Worm (Caenorhabditis elegans) whole organism, early embryonic: ENCODE results near the gene F25E5.5.
"Not testable (repeated sequence)": the region's sequence is repeated elsewhere in the genome, so short reads cannot be mapped to it uniquely, and the experiment has no call there.

ENCODE experiments used
- B0310.2 ChIP-seq: sonication (generic microtip); optimal IDR thresholded peaks from 2 replicates; lab custom pipeline; 2016; ENCODE audit warnings: mild to moderate bottlenecking, missing genetic modification characterization, missing compliant biosample characterization
- F13C5.2 ChIP-seq: sonication (generic microtip); optimal IDR thresholded peaks from 2 replicates; lab custom pipeline; 2017; ENCODE audit warnings: mild to moderate bottlenecking, missing genetic modification characterization, inconsistent platforms, missing compliant biosample characterization
- aly-1 ChIP-seq: sonication (generic microtip); optimal IDR thresholded peaks from 2 replicates; lab custom pipeline; 2016; ENCODE audit warnings: missing genetic modification characterization, missing compliant biosample characterization
- ama-1 ChIP-seq: fragments of 150-350 bp; optimal IDR thresholded peaks from 2 replicates; lab custom pipeline; 2014
- ceh-13 ChIP-seq: fragments of 200-800 bp; sonication (Bioruptor generic); optimal IDR thresholded peaks from 2 replicates; lab custom pipeline; 2018; ENCODE audit warnings: mild to moderate bottlenecking, missing genetic modification characterization, missing compliant biosample characterization
- ceh-36 ChIP-seq: sonication (generic microtip); optimal IDR thresholded peaks from 2 replicates; lab custom pipeline; 2016; ENCODE audit warnings: missing genetic modification characterization, inconsistent platforms, missing compliant biosample characterization
- ets-7 ChIP-seq: sonication (generic microtip); optimal IDR thresholded peaks from 2 replicates; lab custom pipeline; 2016; ENCODE audit warnings: missing genotype, missing genetic modification characterization, missing compliant biosample characterization
- flt-1 ChIP-seq: fragments of 200-800 bp; sonication (Bioruptor generic); IDR thresholded peaks from 2 replicates; pipeline ENCODE4 v1.3.6; 2022; ENCODE audit warnings: missing genetic modification characterization, missing compliant biosample characterization
- hmbx-1 ChIP-seq: sonication (generic microtip); optimal IDR thresholded peaks from 2 replicates; lab custom pipeline; 2016; ENCODE audit warnings: mild to moderate bottlenecking, missing genetic modification characterization, missing compliant biosample characterization
- hmg-4 ChIP-seq: fragments of 200-800 bp; sonication (Bioruptor generic); optimal IDR thresholded peaks from 2 replicates; lab custom pipeline; 2018; ENCODE audit warnings: mild to moderate bottlenecking, missing genetic modification characterization, missing compliant biosample characterization
- hnd-1 ChIP-seq: sonication (generic microtip); optimal IDR thresholded peaks from 2 replicates; lab custom pipeline; 2016; ENCODE audit warnings: missing genetic modification characterization, missing compliant biosample characterization
- pes-1 ChIP-seq: fragments of 200-800 bp; sonication (Bioruptor generic); IDR thresholded peaks from 2 replicates; pipeline ENCODE4 v1.3.6; 2022; ENCODE audit warnings: missing genetic modification reagents, missing genetic modification characterization, missing compliant biosample characterization
- scrt-1 ChIP-seq: fragments of 200-800 bp; sonication (Bioruptor generic); IDR thresholded peaks from 2 replicates; pipeline ENCODE4 v1.3.6; 2022; ENCODE audit warnings: missing genetic modification characterization, missing compliant biosample characterization
- sea-1 ChIP-seq: fragments of 200-800 bp; sonication (Bioruptor generic); conservative IDR thresholded peaks from 2 replicates; pipeline ENCODE4 v1.3.6; 2022; ENCODE audit warnings: missing genetic modification characterization, missing compliant biosample characterization
- tbx-11 ChIP-seq: fragments of 200-800 bp; sonication (Bioruptor generic); IDR thresholded peaks from 2 replicates; pipeline ENCODE4 v1.3.6; 2022; ENCODE audit warnings: missing genetic modification characterization, missing compliant biosample characterization
- tbx-37 ChIP-seq: fragments of 200-800 bp; sonication (Bioruptor generic); conservative IDR thresholded peaks from 2 replicates; pipeline ENCODE4 v1.3.6; 2022; ENCODE audit warnings: missing genetic modification reagents, missing genetic modification characterization, missing compliant biosample characterization
- tra-4 ChIP-seq: sonication (generic microtip); optimal IDR thresholded peaks from 2 replicates; lab custom pipeline; 2017; ENCODE audit warnings: missing genetic modification characterization, missing compliant biosample characterization

The F25E5.5 gene

ce11 chrV:7435376-7436204, 11.5 kb upstream of the F25E5.5 start, which contains the start of the genes ddo-2 and F25E5.8:
Gene ddo-2 (minus strand): TSS chrV:7435705.
Gene F25E5.8 (plus strand): TSS chrV:7435930.
- TF ChIP-seq pes-1 (GFP tag; lab: Robert Waterston, UW) (no peak), hmg-4 (GFP tag; lab: Kevin White, UChicago) (no peak), ceh-13 (no peak), B0310.2 (tag; lab: Kevin White, UChicago) (no peak), tbx-37 (no peak), ets-7 (tag; lab: Kevin White, UChicago) (no peak), flt-1 (no peak), hnd-1 (tag; lab: Kevin White, UChicago) (no peak), sea-1 (GFP tag; lab: Robert Waterston, UW) (no peak), aly-1 (no peak), hmbx-1 (tag; lab: Kevin White, UChicago) (no peak), tbx-11 (GFP tag; lab: Robert Waterston, UW) (no peak), F13C5.2 (no peak), scrt-1 (no peak)

DNA sequence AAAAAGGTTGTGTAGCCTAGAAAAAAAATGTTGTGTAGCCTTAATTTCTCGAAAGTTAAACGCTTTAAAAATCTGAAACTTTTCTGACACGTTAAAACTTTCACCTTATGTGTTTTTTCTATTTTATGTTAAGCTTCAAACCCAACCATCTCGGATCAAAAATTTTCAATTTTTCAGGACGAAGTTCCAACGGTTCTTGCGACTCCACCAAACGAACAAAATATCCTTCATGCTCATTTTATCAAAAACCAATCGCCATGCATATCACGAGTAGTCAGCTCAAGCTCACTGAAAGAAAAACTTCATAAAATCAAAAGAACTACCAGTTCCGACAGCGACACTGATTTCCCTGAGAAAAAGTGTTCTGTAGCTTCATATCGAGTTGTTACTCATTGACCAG, 10.6 kb upstream of the F25E5.5 start:
- TF ChIP-seq flt-1 (no peak), pes-1 (GFP tag; lab: Robert Waterston, UW) (no peak), B0310.2 (tag; lab: Kevin White, UChicago) (no peak), ama-1 (lab: Kevin White, UChicago) (no peak), hmbx-1 (tag; lab: Kevin White, UChicago) (no peak)

ce11 chrV:7436911-7437310, 10.2 kb upstream of the F25E5.5 start:
- TF ChIP-seq aly-1 (no peak), pes-1 (GFP tag; lab: Robert Waterston, UW) (no peak), F13C5.2 (no peak), flt-1 (no peak), hmg-4 (GFP tag; lab: Kevin White, UChicago) (no peak), sea-1 (GFP tag; lab: Robert Waterston, UW) (no peak), ama-1 (lab: Kevin White, UChicago) (no peak), ceh-13 (no peak), tra-4 (tag; lab: Kevin White, UChicago) (no peak), hmbx-1 (tag; lab: Kevin White, UChicago) (no peak), ceh-36 (tag; lab: Kevin White, UChicago) (no peak), B0310.2 (tag; lab: Kevin White, UChicago) (no peak), scrt-1 (no peak), tbx-11 (GFP tag; lab: Robert Waterston, UW) (no peak), tbx-37 (no peak), hnd-1 (tag; lab: Kevin White, UChicago) (no peak), ets-7 (tag; lab: Kevin White, UChicago) (no peak)

DNA sequence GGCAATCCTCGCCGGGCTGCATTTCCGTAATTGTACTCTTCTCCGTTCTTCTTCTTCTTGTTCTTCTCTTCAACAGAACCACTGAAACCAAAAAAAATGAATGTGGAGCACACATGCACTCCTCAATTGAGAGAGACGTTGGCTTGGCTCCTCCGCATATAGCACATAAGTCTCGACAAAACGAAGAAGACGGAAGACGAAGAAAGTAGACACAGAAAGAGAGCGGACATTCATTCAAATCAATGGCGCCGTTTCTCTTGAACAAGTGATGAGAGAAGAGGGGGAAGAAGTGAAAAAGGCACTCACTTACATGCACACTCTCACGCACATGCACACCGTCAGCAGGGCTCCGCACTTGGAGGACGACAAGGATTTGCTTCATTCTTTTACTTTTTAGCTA, 9.5 kb upstream of the F25E5.5 start, which contains the start of gene F25E5.9:
Gene F25E5.9 (minus strand): TSS at position 382 of the 400 bp plus-strand sequence.
- TF ChIP-seq hmbx-1 (tag; lab: Kevin White, UChicago) (no peak), tra-4 (tag; lab: Kevin White, UChicago) (no peak), pes-1 (GFP tag; lab: Robert Waterston, UW) (no peak), scrt-1 (no peak), aly-1 (no peak), ets-7 (tag; lab: Kevin White, UChicago) (no peak), flt-1 (no peak)

DNA sequence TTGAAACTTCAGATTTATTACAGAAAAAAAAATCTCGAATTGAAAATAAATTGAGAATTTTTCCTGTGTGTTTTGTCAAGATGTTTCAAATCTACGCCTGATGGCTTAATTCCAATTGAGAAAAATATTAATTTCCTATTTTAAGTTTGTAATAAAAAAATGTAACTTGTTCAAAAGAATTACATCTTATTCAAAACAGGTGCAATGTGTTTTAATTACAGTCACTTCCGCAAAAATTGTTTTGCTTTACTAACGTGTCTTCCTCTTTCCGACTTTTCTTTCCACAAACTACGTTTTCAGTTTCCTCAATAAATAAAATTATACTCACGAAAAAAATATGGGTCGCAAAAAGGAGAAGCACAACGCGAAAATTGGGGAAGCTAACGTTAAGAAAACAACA, 9.1 kb upstream of the F25E5.5 start, which contains the start of gene F25E5.16:
Gene F25E5.16 (plus strand): TSS at position 301 of the 400 bp plus-strand sequence.
- TF ChIP-seq tbx-11 (GFP tag; lab: Robert Waterston, UW): no peak

- TF ChIP-seq flt-1 (no peak), sea-1 (GFP tag; lab: Robert Waterston, UW) (no peak), hmg-4 (GFP tag; lab: Kevin White, UChicago) (no peak), ama-1 (lab: Kevin White, UChicago) (no peak), ceh-36 (tag; lab: Kevin White, UChicago) (no peak), tbx-11 (GFP tag; lab: Robert Waterston, UW) (no peak), tbx-37 (no peak), pes-1 (GFP tag; lab: Robert Waterston, UW) (no peak), B0310.2 (tag; lab: Kevin White, UChicago) (no peak)
Measured at ce11 chrV:7439807-7440206, 7.3 kb upstream of the F25E5.5 start, which contains the start of gene try-13. Gene try-13 (plus strand): TSS chrV:7440107.

- TF ChIP-seq scrt-1 (0 out of 2 replicates have a peak, but pooled peaks have one; percentile 35), sea-1 (GFP tag; lab: Robert Waterston, UW) (peak; percentile 85), tbx-37 (peak; percentile 34; the same call in 1 of the 2 replicates), tbx-11 (GFP tag; lab: Robert Waterston, UW) (peak; percentile 68; the same call in 1 of the 2 replicates)
Measured at ce11 chrV:7443480-7443879, 3.6 kb upstream of the F25E5.5 start.

DNA sequence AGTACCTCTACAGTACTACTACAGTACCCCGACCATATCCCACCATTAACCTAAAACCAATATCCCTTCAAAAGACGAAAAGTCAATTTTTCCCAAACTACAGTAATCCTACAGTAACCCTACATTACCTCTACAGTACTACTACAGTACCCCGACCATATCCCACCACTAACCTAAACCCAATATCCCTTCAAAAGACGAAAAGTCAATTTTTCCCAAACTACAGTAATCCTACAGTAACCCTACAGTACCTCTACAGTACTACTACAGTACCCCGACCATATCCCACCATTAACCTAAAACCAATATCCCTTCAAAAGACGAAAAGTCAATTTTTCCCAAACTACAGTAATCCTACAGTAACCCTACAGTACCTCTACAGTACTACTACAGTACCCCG, 2.7 kb upstream of the F25E5.5 start, which contains the start of gene nhr-141:
Gene nhr-141 (plus strand): TSS at position 331 of the 400 bp plus-strand sequence.
- not testable (repeated sequence) for TF ChIP-seq F13C5.2; ceh-13; tra-4 (tag; lab: Kevin White, UChicago)
